Worm (Caenorhabditis elegans) whole organism, L2 larva: Measurements from ENCODE around the gene shw-1.

Experiments
- ama-1 ChIP-seq: fragments of 150-350 bp; optimal IDR thresholded peaks from 2 replicates; lab custom pipeline; 2018; ENCODE audit warnings: inconsistent platforms
- elt-3 ChIP-seq: sonication (generic microtip); optimal IDR thresholded peaks from 2 replicates; lab custom pipeline; 2017; ENCODE audit warnings: missing biosample characterization, missing genetic modification characterization
- zag-1 ChIP-seq: fragments of 150-350 bp; optimal IDR thresholded peaks from 2 replicates; lab custom pipeline; 2014; ENCODE audit warnings: missing biosample characterization, missing genetic modification characterization

ce11 chrII:8269351-8269750, 51.9 kb downstream of the shw-1 start, which contains the start of gene K01C8.2:
- TF ChIP-seq ama-1 (lab: Kevin White, UChicago) (no peak), zag-1 (tag; lab: Kevin White, UChicago) (no peak), elt-3 (tag; lab: Kevin White, UChicago) (no peak)
